Fruit fly (Drosophila melanogaster): Measurements from ENCODE around the gene CG43333.

Gene CG43333

DNA sequence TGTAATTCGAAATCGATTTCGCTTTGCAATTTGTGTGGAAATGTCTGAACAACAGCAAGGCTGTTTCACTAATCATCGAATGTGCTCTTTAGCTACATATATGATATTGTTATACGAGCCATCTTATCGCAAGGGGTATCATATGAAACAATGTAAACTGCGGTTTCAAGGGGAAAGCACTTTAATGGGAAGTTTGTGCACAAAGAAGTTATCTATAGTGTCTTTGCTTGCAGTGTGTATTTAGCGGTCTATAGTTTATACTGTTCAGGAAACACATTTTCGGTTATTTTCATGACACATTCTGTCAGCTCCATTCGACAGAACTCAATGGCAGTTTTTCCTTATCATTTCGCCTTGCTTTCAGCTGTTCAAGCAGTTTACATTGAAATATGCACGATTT lies 40.7 kb upstream of the CG43333 start:
- no peak for TF ChIP-seq fd96Ca (GFP tag; IDR thresholded peaks at IDR 0.05)
- TF ChIP-seq D1 (tag; optimal IDR thresholded peaks at IDR 0.05): no peak
- no peak for TF ChIP-seq CG32121 (GFP tag; IDR thresholded peaks at IDR 0.05)
- TF ChIP-seq CG34367 (tag; optimal IDR thresholded peaks at IDR 0.05): no peak
- TF ChIP-seq CG8159 (tag; optimal IDR thresholded peaks at IDR 0.05): no peak
- TF ChIP-seq Pif1A (GFP tag; optimal IDR thresholded peaks at IDR 0.05): no peak
- no peak for TF ChIP-seq CG15710 (tag; optimal IDR thresholded peaks at IDR 0.05)
- TF ChIP-seq EcR (GFP tag; optimal IDR thresholded peaks at IDR 0.05): no peak
- TF ChIP-seq Pif1B (GFP tag; optimal IDR thresholded peaks at IDR 0.05): no peak
- TF ChIP-seq Ets98B (GFP tag; IDR thresholded peaks at IDR 0.05): no peak
- TF ChIP-seq CG9948 (tag; optimal IDR thresholded peaks at IDR 0.05): no peak
- no peak for TF ChIP-seq Snoo (tag; optimal IDR thresholded peaks at IDR 0.05)
- no peak for TF ChIP-seq CG10348 (GFP tag; IDR thresholded peaks at IDR 0.05)
- TF ChIP-seq CG4496 (GFP tag; IDR thresholded peaks at IDR 0.05): no peak

DNA sequence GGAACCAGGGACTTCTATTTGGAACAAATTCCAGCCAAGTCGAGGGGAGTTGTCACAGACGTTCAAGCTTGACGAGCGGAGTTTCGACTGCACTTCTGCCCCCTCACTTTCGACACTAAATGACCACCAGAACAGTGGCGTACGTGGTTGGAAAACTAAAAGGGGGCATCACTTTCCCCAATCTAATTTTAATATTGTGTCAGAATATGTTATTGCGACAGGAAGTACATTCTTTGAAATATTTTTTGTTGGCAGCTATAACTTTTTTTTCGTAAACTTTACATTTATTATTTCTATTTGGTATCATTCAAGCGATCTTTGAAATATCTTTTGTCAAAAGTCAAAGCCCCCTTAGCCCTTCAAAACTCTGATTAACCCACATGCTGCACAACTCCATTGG lies 32.2 kb upstream of the CG43333 start:
- no peak for TF ChIP-seq CG34367 (tag; optimal IDR thresholded peaks at IDR 0.05)
- TF ChIP-seq CG9948 (tag; optimal IDR thresholded peaks at IDR 0.05): peak; percentile 2
- no peak for TF ChIP-seq gl (tag; optimal IDR thresholded peaks at IDR 0.05)
- peak; percentile 22 for TF ChIP-seq CG14655 (GFP tag; optimal IDR thresholded peaks at IDR 0.05)

DNA sequence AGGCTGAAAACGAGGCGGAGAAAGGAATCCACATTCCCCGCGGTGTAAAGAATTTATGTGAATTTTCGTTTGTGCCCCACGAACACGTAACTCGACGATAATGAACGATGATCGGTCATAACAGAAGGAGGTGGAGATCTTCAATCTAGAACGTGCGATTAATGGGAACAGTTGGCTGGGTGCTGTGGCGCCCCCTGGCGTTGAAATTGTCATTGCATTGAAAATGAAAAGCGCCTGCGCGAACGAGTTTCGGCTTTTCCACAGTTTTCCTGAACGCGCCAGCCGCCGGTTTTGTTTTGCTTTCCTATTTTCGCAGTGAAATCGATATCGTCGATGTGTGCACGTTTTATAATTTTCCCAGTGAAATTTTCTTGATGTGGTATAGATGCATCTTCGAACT lies 30.9 kb upstream of the CG43333 start:
- TF ChIP-seq fd96Ca (GFP tag; IDR thresholded peaks at IDR 0.05) (0 out of 3 replicates have a peak, but pooled peaks have one; percentile 6), CG10348 (GFP tag; IDR thresholded peaks at IDR 0.05) (no peak), CG4496 (GFP tag; IDR thresholded peaks at IDR 0.05) (0 out of 3 replicates have a peak, but pooled peaks have one; percentile 37), Pif1A (GFP tag; optimal IDR thresholded peaks at IDR 0.05) (no peak)

DNA sequence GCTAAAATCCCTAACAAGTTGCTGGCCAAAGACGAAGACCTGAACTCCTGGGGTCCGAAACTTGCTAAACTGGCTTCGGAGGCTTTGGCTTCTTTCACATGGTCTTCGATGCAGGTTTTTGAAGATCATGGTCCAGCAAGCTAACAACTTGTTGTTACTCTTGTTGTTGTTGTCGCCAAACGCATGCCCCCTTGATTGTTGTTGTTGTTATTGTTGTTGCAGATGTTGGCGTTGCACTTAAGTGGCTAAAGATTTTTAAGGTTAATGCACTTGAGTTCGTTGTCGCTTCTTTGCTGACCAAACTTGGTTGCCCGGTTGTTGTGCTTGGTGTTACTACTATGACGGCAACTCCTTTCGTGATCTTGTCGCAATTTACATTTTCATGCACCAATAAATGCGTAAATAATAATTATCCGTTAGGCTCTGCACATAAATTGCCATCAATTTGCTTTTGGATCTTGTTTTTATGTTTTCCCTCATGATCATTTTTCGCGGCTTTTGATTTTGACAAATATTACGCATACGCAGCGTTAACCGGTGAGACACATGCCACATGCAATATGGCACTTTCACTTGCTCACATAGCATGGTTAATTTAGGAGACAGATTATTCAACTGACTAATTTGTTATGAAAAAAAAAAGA lies 27.2 kb upstream of the CG43333 start:
- TF ChIP-seq fd96Ca (GFP tag; IDR thresholded peaks at IDR 0.05) (no peak), CG8301 (tag; optimal IDR thresholded peaks at IDR 0.05) (no peak), EcR (GFP tag; optimal IDR thresholded peaks at IDR 0.05) (peak; percentile 96), CG17806 (tag; optimal IDR thresholded peaks at IDR 0.05) (no peak), CG14655 (GFP tag; optimal IDR thresholded peaks at IDR 0.05) (no peak)

DNA sequence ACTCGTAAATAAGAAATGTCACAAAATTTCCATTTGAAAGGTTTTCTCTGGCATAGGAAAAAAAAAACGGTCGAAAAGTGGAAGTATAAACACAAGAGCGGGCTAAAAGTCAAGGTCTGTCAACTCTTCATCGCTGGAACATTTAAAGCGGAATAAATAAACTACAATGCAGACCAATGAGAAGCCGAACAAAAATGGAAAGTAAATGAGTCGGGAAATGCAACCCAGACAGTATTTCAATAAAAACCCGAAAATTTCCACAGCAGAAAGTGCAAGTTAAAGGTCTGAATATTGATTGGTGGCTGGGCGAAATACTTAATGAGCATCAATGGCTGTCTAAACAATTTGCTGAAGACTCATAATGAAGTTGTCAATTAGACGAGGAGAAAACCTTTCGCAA lies 26.6 kb upstream of the CG43333 start:
- no peak for TF ChIP-seq CG8301 (tag; optimal IDR thresholded peaks at IDR 0.05)
- TF ChIP-seq Pif1B (GFP tag; optimal IDR thresholded peaks at IDR 0.05): no peak
- TF ChIP-seq CG32121 (GFP tag; IDR thresholded peaks at IDR 0.05): no peak
- no peak for TF ChIP-seq Pif1A (GFP tag; optimal IDR thresholded peaks at IDR 0.05)
- no peak for TF ChIP-seq CG15710 (tag; optimal IDR thresholded peaks at IDR 0.05)
- no peak for TF ChIP-seq CG17806 (tag; optimal IDR thresholded peaks at IDR 0.05)
- no peak for TF ChIP-seq rn (GFP tag; IDR thresholded peaks at IDR 0.05)
- TF ChIP-seq EcR (GFP tag; optimal IDR thresholded peaks at IDR 0.05): no peak
- TF ChIP-seq CG9948 (tag; optimal IDR thresholded peaks at IDR 0.05): no peak
- no peak for TF ChIP-seq CG14655 (GFP tag; optimal IDR thresholded peaks at IDR 0.05)
- no peak for TF ChIP-seq Snoo (tag; optimal IDR thresholded peaks at IDR 0.05)
- no peak for TF ChIP-seq CG10348 (GFP tag; IDR thresholded peaks at IDR 0.05)
- no peak for TF ChIP-seq Ets98B (GFP tag; IDR thresholded peaks at IDR 0.05)
- no peak for TF ChIP-seq fd96Ca (GFP tag; IDR thresholded peaks at IDR 0.05)
- TF ChIP-seq CG4496 (GFP tag; IDR thresholded peaks at IDR 0.05): no peak
- TF ChIP-seq CG8159 (tag; optimal IDR thresholded peaks at IDR 0.05): no peak
- no peak for TF ChIP-seq CG34367 (tag; optimal IDR thresholded peaks at IDR 0.05)
- no peak for TF ChIP-seq CG12605 (GFP tag; IDR thresholded peaks at IDR 0.05)
- TF ChIP-seq CG13204 (GFP tag; optimal IDR thresholded peaks at IDR 0.05): no peak

DNA sequence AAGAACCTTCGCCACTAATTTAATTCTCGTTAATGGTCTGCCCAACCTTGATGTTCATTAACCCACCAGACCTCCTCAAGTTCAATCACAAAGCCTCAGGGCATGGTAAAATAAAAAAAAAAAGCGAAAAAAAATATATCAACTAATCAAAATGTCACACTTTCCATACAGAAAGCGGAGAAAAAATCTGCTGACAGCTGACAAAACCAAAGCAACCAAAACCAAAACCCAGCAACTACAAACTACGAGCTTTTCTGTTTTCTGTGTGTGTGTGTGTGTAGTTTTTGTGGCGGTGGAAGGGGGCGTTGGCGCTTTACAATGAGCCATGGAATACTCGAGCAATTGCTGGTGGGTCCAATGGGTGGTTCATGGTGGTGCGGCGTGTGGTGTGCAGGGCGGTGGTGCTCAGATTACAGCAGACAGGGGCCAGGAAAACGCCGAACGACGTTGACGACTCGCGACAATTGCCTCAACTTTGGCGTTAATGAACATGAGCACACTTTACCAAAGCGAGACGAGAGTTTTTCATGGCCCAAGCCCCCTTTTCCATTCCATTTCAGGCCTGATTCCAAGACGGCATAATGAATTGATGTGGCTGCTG lies 23.4 kb upstream of the CG43333 start:
- no peak for TF ChIP-seq Pif1A (GFP tag; optimal IDR thresholded peaks at IDR 0.05)
- no peak for TF ChIP-seq CG8301 (tag; optimal IDR thresholded peaks at IDR 0.05)
- no peak for TF ChIP-seq CG13204 (GFP tag; optimal IDR thresholded peaks at IDR 0.05)
- no peak for TF ChIP-seq gl (tag; optimal IDR thresholded peaks at IDR 0.05)
- TF ChIP-seq Snoo (tag; optimal IDR thresholded peaks at IDR 0.05): no peak
- no peak for TF ChIP-seq EcR (GFP tag; optimal IDR thresholded peaks at IDR 0.05)
- TF ChIP-seq CG17806 (tag; optimal IDR thresholded peaks at IDR 0.05): no peak
- TF ChIP-seq CG12605 (GFP tag; IDR thresholded peaks at IDR 0.05): no peak
- peak; percentile 62; the same call in 2 of the 3 replicates for TF ChIP-seq CG4496 (GFP tag; IDR thresholded peaks at IDR 0.05)
- 0 out of 2 replicates have a peak, but pooled peaks have one; percentile 42 for TF ChIP-seq CG32121 (GFP tag; IDR thresholded peaks at IDR 0.05)
- TF ChIP-seq CG34367 (tag; optimal IDR thresholded peaks at IDR 0.05): no peak
- TF ChIP-seq CG9948 (tag; optimal IDR thresholded peaks at IDR 0.05): no peak
- TF ChIP-seq rn (GFP tag; IDR thresholded peaks at IDR 0.05): no peak
- TF ChIP-seq fd96Ca (GFP tag; IDR thresholded peaks at IDR 0.05): peak; percentile 49; the same call in 1 of the 3 replicates
- no peak for TF ChIP-seq Ets98B (GFP tag; IDR thresholded peaks at IDR 0.05)

DNA sequence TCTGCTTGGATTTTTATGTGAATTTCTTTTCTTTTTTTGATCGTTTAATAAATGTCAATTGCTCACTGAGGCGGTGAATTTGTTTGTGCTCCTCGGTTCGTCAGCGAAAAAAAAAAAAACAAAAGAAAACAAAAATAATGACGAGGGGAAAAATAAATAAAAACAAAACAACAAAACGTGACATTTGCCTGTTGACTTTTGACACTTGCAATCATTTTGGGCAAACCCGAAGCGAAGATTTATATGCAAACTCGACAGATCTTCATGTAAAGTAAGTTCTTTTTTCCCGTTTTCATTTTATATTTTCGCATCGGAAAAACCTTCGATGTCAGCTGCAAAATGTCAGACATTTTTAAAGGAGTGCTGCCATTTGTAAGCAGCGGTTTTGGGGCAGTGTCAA lies 19.9 kb upstream of the CG43333 start:
- TF ChIP-seq CG10348 (GFP tag; IDR thresholded peaks at IDR 0.05) (no peak), CG13204 (GFP tag; optimal IDR thresholded peaks at IDR 0.05) (no peak), CG8159 (tag; optimal IDR thresholded peaks at IDR 0.05) (no peak), CG32121 (GFP tag; IDR thresholded peaks at IDR 0.05) (no peak), Snoo (tag; optimal IDR thresholded peaks at IDR 0.05) (no peak), CG34367 (tag; optimal IDR thresholded peaks at IDR 0.05) (no peak), EcR (GFP tag; optimal IDR thresholded peaks at IDR 0.05) (no peak), D1 (tag; optimal IDR thresholded peaks at IDR 0.05) (no peak), gl (tag; optimal IDR thresholded peaks at IDR 0.05) (no peak)
